Fruit fly (Drosophila melanogaster) whole organism, pupa: ENCODE data around the gene CG14326.
A peak's percentile ranks its signal among the peaks of the same experiment; 100 is the strongest.

Experiments used
- CG10348 ChIP-seq: fragments of 200-800 bp; sonication (Bioruptor generic); IDR thresholded peaks from 2 replicates; pipeline ENCODE4 v1.3.6; 2022; ENCODE audit warnings: missing biosample characterization, missing genetic modification characterization
- CG12605 ChIP-seq: fragments of 200-800 bp; sonication (Bioruptor generic); IDR thresholded peaks from 2 replicates; pipeline ENCODE4 v1.3.6; 2022; ENCODE audit warnings: missing biosample characterization, missing genetic modification characterization
- CG13204 ChIP-seq: fragments of 200-800 bp; sonication (Bioruptor generic); optimal IDR thresholded peaks from 2 replicates; lab custom pipeline; 2018; ENCODE audit warnings: missing biosample characterization, mild to moderate bottlenecking, missing genetic modification characterization, moderate library complexity
- CG14655 ChIP-seq: fragments of 200-800 bp; sonication (Bioruptor generic); optimal IDR thresholded peaks from 3 replicates; lab custom pipeline; 2017; ENCODE audit warnings: mild to moderate bottlenecking, missing biosample characterization, missing genetic modification reagents, missing genetic modification characterization
- CG15710 ChIP-seq: fragments of 200-800 bp; sonication (Bioruptor generic); optimal IDR thresholded peaks from 2 replicates; lab custom pipeline; 2018; ENCODE audit warnings: missing biosample characterization, mild to moderate bottlenecking, missing genetic modification characterization, moderate library complexity
- CG17806 ChIP-seq: fragments of 200-800 bp; sonication (Bioruptor generic); optimal IDR thresholded peaks from 2 replicates; lab custom pipeline; 2018; ENCODE audit warnings: missing biosample characterization, mild to moderate bottlenecking, missing genetic modification characterization, moderate library complexity
- CG32121 ChIP-seq: fragments of 200-800 bp; sonication (Bioruptor generic); IDR thresholded peaks from 2 replicates; pipeline ENCODE4 v1.3.6; 2022; ENCODE audit warnings: missing biosample characterization, missing genetic modification characterization
- CG34367 ChIP-seq: fragments of 200-800 bp; sonication (Bioruptor generic); optimal IDR thresholded peaks from 2 replicates; lab custom pipeline; 2018; ENCODE audit warnings: missing biosample characterization, mild to moderate bottlenecking, missing genetic modification characterization
- CG4496 ChIP-seq: fragments of 200-800 bp; sonication (Bioruptor generic); IDR thresholded peaks from 3 replicates; pipeline ENCODE4 v1.3.6; 2022; ENCODE audit warnings: missing biosample characterization, missing genetic modification characterization
- CG8159 ChIP-seq: fragments of 200-800 bp; sonication (Bioruptor generic); optimal IDR thresholded peaks from 3 replicates; lab custom pipeline; 2018; ENCODE audit warnings: missing biosample characterization, mild to moderate bottlenecking, missing genetic modification characterization, moderate library complexity
- CG8301 ChIP-seq: fragments of 200-800 bp; sonication (Bioruptor generic); optimal IDR thresholded peaks from 2 replicates; lab custom pipeline; 2018; ENCODE audit warnings: missing biosample characterization, mild to moderate bottlenecking, missing genetic modification characterization
- CG9948 ChIP-seq: fragments of 200-800 bp; sonication (Bioruptor generic); optimal IDR thresholded peaks from 2 replicates; lab custom pipeline; 2018; ENCODE audit warnings: missing biosample characterization, mild to moderate bottlenecking, missing genetic modification characterization, moderate library complexity
- D1 ChIP-seq: fragments of 200-800 bp; sonication (Bioruptor generic); optimal IDR thresholded peaks from 2 replicates; lab custom pipeline; 2018; ENCODE audit warnings: missing biosample characterization, mild to moderate bottlenecking, missing genetic modification characterization, moderate library complexity
- EcR ChIP-seq: fragments of 200-800 bp; sonication (Bioruptor generic); optimal IDR thresholded peaks from 3 replicates; lab custom pipeline; 2019; ENCODE audit warnings: missing biosample characterization, missing genetic modification characterization, mild to moderate bottlenecking, moderate library complexity, missing genetic modification reagents
- Ets98B ChIP-seq: fragments of 200-800 bp; sonication (Bioruptor generic); IDR thresholded peaks from 2 replicates; pipeline ENCODE4 v1.3.6; 2022; ENCODE audit warnings: missing biosample characterization, missing genetic modification characterization
- Pif1A ChIP-seq: fragments of 200-800 bp; sonication (Bioruptor generic); optimal IDR thresholded peaks from 3 replicates; lab custom pipeline; 2016; ENCODE audit warnings: missing biosample characterization, missing genetic modification characterization
- Pif1B ChIP-seq: fragments of 200-800 bp; sonication (Bioruptor generic); optimal IDR thresholded peaks from 3 replicates; lab custom pipeline; 2016; ENCODE audit warnings: missing biosample characterization, missing genetic modification characterization
- Snoo ChIP-seq: fragments of 200-800 bp; sonication (Bioruptor generic); optimal IDR thresholded peaks from 3 replicates; lab custom pipeline; 2017; ENCODE audit warnings: missing biosample characterization, mild to moderate bottlenecking, missing genetic modification characterization, inconsistent platforms
- fd96Ca ChIP-seq: fragments of 200-800 bp; sonication (Bioruptor generic); IDR thresholded peaks from 3 replicates; pipeline ENCODE4 v1.3.6; 2022; ENCODE audit warnings: missing biosample characterization, missing genetic modification characterization
- gl ChIP-seq: fragments of 200-800 bp; sonication (Bioruptor generic); optimal IDR thresholded peaks from 2 replicates; lab custom pipeline; 2018; ENCODE audit warnings: missing biosample characterization, mild to moderate bottlenecking, missing genetic modification characterization
- rn ChIP-seq: fragments of 200-800 bp; sonication (Bioruptor generic); IDR thresholded peaks from 2 replicates; pipeline ENCODE4 v1.3.6; 2022; ENCODE audit warnings: missing biosample characterization, missing genetic modification characterization

The CG14326 gene

DNA sequence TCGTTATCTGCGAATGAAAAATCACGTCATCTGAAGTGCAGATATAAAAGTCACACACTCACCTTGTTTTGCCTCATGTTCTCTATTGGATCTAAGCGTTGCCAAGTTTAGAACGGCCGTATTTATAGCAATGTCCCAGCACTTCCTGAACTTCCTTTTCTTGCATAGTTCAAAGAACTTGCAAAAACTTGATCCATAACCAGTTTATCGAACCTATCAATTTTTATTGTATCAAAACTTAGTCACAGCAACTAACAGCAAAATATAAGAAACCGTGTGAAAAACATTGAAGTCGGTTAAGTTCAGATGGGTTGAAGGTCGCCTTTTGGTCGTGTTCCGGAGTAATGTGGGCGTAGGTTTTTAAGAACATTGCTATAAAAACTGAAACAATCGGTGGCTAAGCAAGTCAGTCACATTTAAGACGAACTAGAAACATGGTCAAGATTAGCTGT lies at the start of gene CG14326, which contains the start of gene CG14324:
Gene CG14326, plus strand, starts transcription at position 402 of the 452 bp plus-strand sequence.
Gene CG14324, minus strand, starts transcription at position 101 of the 452 bp plus-strand sequence.
- TF ChIP-seq Ets98B (GFP tag; lab: Robert Waterston, UW) (no peak), CG17806 (tag; lab: Kevin White, UChicago) (no peak), CG12605 (GFP tag; lab: Robert Waterston, UW) (no peak), Pif1A (no peak), CG13204 (GFP tag; lab: Kevin White, UChicago) (no peak), CG10348 (no peak), Pif1B (GFP tag; lab: Kevin White, UChicago) (no peak), CG34367 (tag; lab: Kevin White, UChicago) (no peak), rn (no peak), CG14655 (GFP tag; lab: Kevin White, UChicago) (no peak), CG8159 (tag; lab: Kevin White, UChicago) (no peak), CG8301 (tag; lab: Kevin White, UChicago) (no peak), gl (tag; lab: Kevin White, UChicago) (no peak), CG4496 (GFP tag; lab: Robert Waterston, UW) (no peak), CG15710 (tag; lab: Kevin White, UChicago) (no peak), Snoo (tag; lab: Kevin White, UChicago) (no peak), D1 (no peak), CG9948 (no peak), EcR (GFP tag; lab: Kevin White, UChicago) (no peak), fd96Ca (GFP tag; lab: Robert Waterston, UW) (no peak)

DNA sequence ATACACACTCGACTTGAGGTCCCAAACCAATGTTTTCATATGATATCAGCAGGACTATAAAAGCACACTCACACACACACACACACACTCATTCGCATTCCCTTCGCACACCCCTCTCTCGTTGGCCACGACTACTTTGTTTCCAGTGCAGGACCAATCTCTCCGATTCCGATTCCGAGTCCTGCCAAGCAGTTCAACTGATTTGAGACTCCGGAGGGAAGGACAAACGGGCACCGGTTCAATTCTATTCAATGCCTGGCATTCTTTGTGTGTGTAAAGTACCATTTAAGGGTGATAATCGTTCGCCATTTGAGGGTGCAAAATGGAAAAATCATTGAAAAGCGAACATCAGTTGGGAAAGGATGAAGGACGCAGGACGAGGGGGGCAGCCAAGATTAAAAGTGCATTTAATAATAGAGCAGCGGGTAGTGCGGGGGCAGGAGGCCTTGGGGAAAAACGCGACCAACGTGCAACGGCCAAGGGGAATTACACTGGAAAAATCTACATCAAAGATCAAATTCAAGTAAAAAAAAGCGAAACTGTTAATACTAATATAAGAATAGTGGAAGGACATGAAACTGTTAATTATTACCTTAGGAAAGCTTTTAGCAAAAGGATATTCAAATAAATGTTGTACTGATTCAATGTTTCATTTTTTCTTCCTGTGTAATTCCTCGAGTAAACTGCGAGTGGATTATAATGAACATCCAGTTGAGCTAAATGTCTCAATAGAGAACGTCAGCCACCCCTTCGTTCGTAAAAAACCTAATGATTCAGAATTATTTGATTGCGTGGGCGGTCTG lies 35.0 kb upstream of the CG14326 start:
- no peak for TF ChIP-seq CG8301 (tag; lab: Kevin White, UChicago)
- TF ChIP-seq fd96Ca (GFP tag; lab: Robert Waterston, UW): no peak
- peak; percentile 26 for TF ChIP-seq CG8159 (tag; lab: Kevin White, UChicago)
- TF ChIP-seq Pif1B (GFP tag; lab: Kevin White, UChicago): no peak
- TF ChIP-seq CG34367 (tag; lab: Kevin White, UChicago): no peak
- no peak for TF ChIP-seq CG10348
- no peak for TF ChIP-seq CG15710 (tag; lab: Kevin White, UChicago)

dm6 chr3R:17588805-17589204 lies 30.1 kb upstream of the CG14326 start:
- TF ChIP-seq Snoo (tag; lab: Kevin White, UChicago) (no peak), CG8159 (tag; lab: Kevin White, UChicago) (no peak), rn (no peak), CG17806 (tag; lab: Kevin White, UChicago) (no peak), Ets98B (GFP tag; lab: Robert Waterston, UW) (no peak), fd96Ca (GFP tag; lab: Robert Waterston, UW) (no peak), CG4496 (GFP tag; lab: Robert Waterston, UW) (no peak), CG14655 (GFP tag; lab: Kevin White, UChicago) (no peak), CG13204 (GFP tag; lab: Kevin White, UChicago) (no peak), Pif1A (no peak), CG9948 (no peak), CG10348 (no peak), CG12605 (GFP tag; lab: Robert Waterston, UW) (no peak), CG34367 (tag; lab: Kevin White, UChicago) (no peak), D1 (no peak), CG32121 (no peak)

- TF ChIP-seq D1 (no peak), fd96Ca (GFP tag; lab: Robert Waterston, UW) (no peak), CG10348 (no peak), Snoo (tag; lab: Kevin White, UChicago) (no peak), CG8159 (tag; lab: Kevin White, UChicago) (no peak), CG15710 (tag; lab: Kevin White, UChicago) (no peak), CG17806 (tag; lab: Kevin White, UChicago) (no peak), CG9948 (no peak), EcR (GFP tag; lab: Kevin White, UChicago) (no peak)
- TF ChIP-seq, all 21 proteins: peak for 0
Measured at dm6 chr3R:17591831-17592230, 27.1 kb upstream of the CG14326 start.

DNA sequence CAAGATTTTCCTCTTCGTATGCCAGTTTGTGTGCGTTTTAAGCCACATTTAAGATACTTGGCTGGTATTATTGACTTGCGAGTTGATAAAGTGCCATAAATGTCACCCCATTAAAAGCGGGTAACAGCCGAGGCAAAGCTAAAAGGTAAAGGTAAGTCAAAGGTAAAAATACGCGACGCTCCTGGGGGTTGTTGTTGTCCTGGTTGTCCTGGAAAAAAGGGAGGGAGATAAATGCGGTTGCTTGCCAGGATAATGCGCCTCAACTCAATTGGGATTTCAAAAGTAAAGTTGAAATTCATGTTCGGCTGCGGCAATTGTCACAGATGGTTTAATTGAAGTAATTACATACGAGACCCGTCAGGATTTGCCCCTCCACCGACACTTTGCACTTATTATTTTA lies 25.4 kb upstream of the CG14326 start:
- TF ChIP-seq CG9948: no peak
- TF ChIP-seq rn: no peak
- no peak for TF ChIP-seq CG8301 (tag; lab: Kevin White, UChicago)

dm6 chr3R:17594086-17594485 lies 24.8 kb upstream of the CG14326 start, which contains the start of gene Sgs5bis:
Gene Sgs5bis (plus strand): TSS chr3R:17594386.
- TF ChIP-seq Pif1B (GFP tag; lab: Kevin White, UChicago): no peak
- no peak for TF ChIP-seq CG12605 (GFP tag; lab: Robert Waterston, UW)
- no peak for TF ChIP-seq EcR (GFP tag; lab: Kevin White, UChicago)
- no peak for TF ChIP-seq CG14655 (GFP tag; lab: Kevin White, UChicago)
- no peak for TF ChIP-seq D1
- TF ChIP-seq CG4496 (GFP tag; lab: Robert Waterston, UW): no peak
- no peak for TF ChIP-seq Pif1A
- no peak for TF ChIP-seq CG13204 (GFP tag; lab: Kevin White, UChicago)
- no peak for TF ChIP-seq rn
- TF ChIP-seq CG8159 (tag; lab: Kevin White, UChicago): no peak
- TF ChIP-seq CG8301 (tag; lab: Kevin White, UChicago): no peak
- no peak for TF ChIP-seq CG10348
- TF ChIP-seq, all 21 proteins: peak for 0
